Worm (Caenorhabditis elegans) whole organism, L3 larva: ENCODE results near the gene Y52E8A.2.

Experiments
- aly-2 ChIP-seq: fragments of 150-350 bp; optimal IDR thresholded peaks from 2 replicates; lab custom pipeline; 2014; ENCODE audit warnings: missing biosample characterization, missing genetic modification characterization
- ceh-9 ChIP-seq: sonication (generic microtip); optimal IDR thresholded peaks from 2 replicates; lab custom pipeline; 2018; ENCODE audit warnings: missing biosample characterization, missing genetic modification characterization
- elt-3 ChIP-seq, 3 experiments: fragments of 150-350 bp in 1 of 3; sonication (generic microtip) in 2 of 3; optimal IDR thresholded peaks; 2 replicates in 2 of 3; 4 replicates in 1 of 3; lab custom pipeline; 2014 to 2017; ENCODE audit warnings: missing biosample characterization in 3 of 3, missing genetic modification characterization in 3 of 3
- hmg-11 ChIP-seq: sonication (generic microtip); optimal IDR thresholded peaks from 2 replicates; lab custom pipeline; 2016; ENCODE audit warnings: missing genetic modification characterization, missing compliant biosample characterization
- lin-15B ChIP-seq: fragments of 150-350 bp; optimal IDR thresholded peaks from 2 replicates; lab custom pipeline; 2014; ENCODE audit warnings: missing biosample characterization, missing genetic modification characterization
- lin-39 ChIP-seq: fragments of 150-350 bp; optimal IDR thresholded peaks from 2 replicates; lab custom pipeline; 2018; ENCODE audit warnings: missing biosample characterization, missing genetic modification reagents, missing genetic modification characterization
- nhr-237 ChIP-seq: fragments of 150-350 bp; optimal IDR thresholded peaks from 2 replicates; lab custom pipeline; 2014; ENCODE audit warnings: missing biosample characterization, missing genetic modification characterization
- nhr-76 ChIP-seq: fragments of 150-350 bp; sonication (generic microtip); optimal IDR thresholded peaks from 5 replicates; lab custom pipeline; 2014; ENCODE audit warnings: missing biosample characterization, missing genetic modification characterization
- nhr-77 ChIP-seq: fragments of 150-350 bp; optimal IDR thresholded peaks from 2 replicates; lab custom pipeline; 2014; ENCODE audit warnings: missing biosample characterization, missing genetic modification characterization
- pqm-1 ChIP-seq: fragments of 150-350 bp; optimal IDR thresholded peaks from 2 replicates; lab custom pipeline; 2017; ENCODE audit warnings: missing biosample characterization, missing genetic modification characterization, inconsistent platforms
- snpc-4 ChIP-seq: fragments of 150-350 bp; optimal IDR thresholded peaks from 2 replicates; lab custom pipeline; 2014; ENCODE audit warnings: missing biosample characterization, missing genetic modification characterization
- unc-62 ChIP-seq: fragments of 150-350 bp; sonication (generic microtip); optimal IDR thresholded peaks from 4 replicates; lab custom pipeline; 2014; ENCODE audit warnings: missing biosample characterization, missing genetic modification reagents, missing genetic modification characterization
- ztf-11 ChIP-seq: fragments of 150-350 bp; optimal IDR thresholded peaks from 2 replicates; lab custom pipeline; 2014; ENCODE audit warnings: missing biosample characterization, missing genetic modification characterization
- ztf-4 ChIP-seq: fragments of 150-350 bp; optimal IDR thresholded peaks from 2 replicates; lab custom pipeline; 2014; ENCODE audit warnings: missing biosample characterization, missing genetic modification characterization

DNA sequence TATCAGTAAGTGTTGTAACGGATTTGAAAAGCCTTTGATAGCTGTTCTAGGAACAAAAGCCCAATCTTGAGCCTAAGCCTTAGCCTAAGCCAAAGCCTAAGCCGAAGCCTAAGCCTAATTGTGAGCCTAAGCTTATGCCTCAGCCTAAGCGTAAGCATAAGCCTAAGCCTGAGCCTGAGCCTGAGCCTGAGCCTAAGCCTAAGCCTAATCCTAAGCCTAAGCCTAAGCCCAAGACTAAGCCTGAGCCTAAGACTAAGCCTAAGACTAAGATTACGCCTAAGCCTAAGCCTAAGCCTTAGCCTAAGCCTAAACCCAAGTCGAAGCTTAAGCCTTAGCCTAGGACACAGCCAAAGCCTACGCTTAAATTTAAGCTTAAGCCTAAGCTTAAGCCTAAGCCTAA, 43.0 kb upstream of the Y52E8A.2 start:
- TF ChIP-seq snpc-4 (tag; lab: Kevin White, UChicago), result no peak
- no peak for TF ChIP-seq ztf-4 (tag; lab: Kevin White, UChicago)
- TF ChIP-seq ztf-11 (tag; lab: Kevin White, UChicago), result no peak
- TF ChIP-seq hmg-11, result no peak
- TF ChIP-seq nhr-76 (tag; lab: Kevin White, UChicago), result no peak
- no peak for TF ChIP-seq nhr-237 (tag; lab: Kevin White, UChicago)
- no peak for TF ChIP-seq ceh-9 (tag; lab: Kevin White, UChicago)
- TF ChIP-seq pqm-1 (tag; lab: Kevin White, UChicago), result no peak
- no peak for TF ChIP-seq lin-15B
- TF ChIP-seq lin-39 (tag; lab: Kevin White, UChicago), result no peak
- TF ChIP-seq aly-2 (tag; lab: Kevin White, UChicago), result no peak
- no peak for TF ChIP-seq nhr-77 (tag; lab: Kevin White, UChicago)
- no peak for TF ChIP-seq unc-62 (GFP tag; lab: Kevin White, UChicago)
- no peak for TF ChIP-seq elt-3 (tag; optimal IDR thresholded peaks at IDR 0.05; lab: Kevin White, UChicago)
